Fruit fly (Drosophila melanogaster): Measurements from ENCODE around the gene CG14742.

- TF ChIP-seq Myc (optimal IDR thresholded peaks at IDR 0.05) (no peak), psq (optimal IDR thresholded peaks at IDR 0.05) (no peak), h (optimal IDR thresholded peaks at IDR 0.05) (no peak), insv (optimal IDR thresholded peaks at IDR 0.05) (no peak), Sin3A (optimal IDR thresholded peaks at IDR 0.05) (no peak)
Observed at dm6 chr3R:12259013-12259412, 44.7 kb downstream of the CG14742 start.
